Worm (Caenorhabditis elegans) whole organism, late embryonic: Measurements from ENCODE around the gene srz-11.

Source experiments
- C08G9.2 ChIP-seq: sonication (generic microtip); optimal IDR thresholded peaks from 2 replicates; lab custom pipeline; 2016; ENCODE audit warnings: mild to moderate bottlenecking, missing genetic modification characterization, moderate library complexity, missing compliant biosample characterization
- C38D4.7 ChIP-seq: fragments of 200-800 bp; sonication (Bioruptor generic); optimal IDR thresholded peaks from 2 replicates; lab custom pipeline; 2018; ENCODE audit warnings: mild to moderate bottlenecking, missing genetic modification characterization, moderate library complexity, missing compliant biosample characterization
- F13H6.1 ChIP-seq: sonication (generic microtip); optimal IDR thresholded peaks from 2 replicates; lab custom pipeline; 2016; ENCODE audit warnings: missing genetic modification characterization, missing compliant biosample characterization
- T23F11.4 ChIP-seq: fragments of 200-800 bp; sonication (Bioruptor generic); optimal IDR thresholded peaks from 2 replicates; lab custom pipeline; 2018; ENCODE audit warnings: mild to moderate bottlenecking, missing genetic modification characterization, missing compliant biosample characterization
- ahr-1 ChIP-seq: sonication (generic microtip); optimal IDR thresholded peaks from 2 replicates; lab custom pipeline; 2016; ENCODE audit warnings: missing genetic modification characterization, missing compliant biosample characterization
- ceh-14 ChIP-seq: sonication (generic microtip); optimal IDR thresholded peaks from 2 replicates; lab custom pipeline; 2016; ENCODE audit warnings: missing genotype, missing genetic modification characterization, missing compliant biosample characterization
- ceh-18 ChIP-seq: sonication (generic microtip); optimal IDR thresholded peaks from 2 replicates; lab custom pipeline; 2016; ENCODE audit warnings: missing genetic modification characterization, missing compliant biosample characterization
- ceh-19 ChIP-seq: fragments of 200-800 bp; sonication (Bioruptor generic); optimal IDR thresholded peaks from 2 replicates; lab custom pipeline; 2018; ENCODE audit warnings: mild to moderate bottlenecking, missing genetic modification characterization, missing compliant biosample characterization
- ceh-2 ChIP-seq: sonication (generic microtip); optimal IDR thresholded peaks from 2 replicates; lab custom pipeline; 2016; ENCODE audit warnings: missing genotype, missing genetic modification characterization, missing compliant biosample characterization
- ceh-22 ChIP-seq: sonication (generic microtip); optimal IDR thresholded peaks from 2 replicates; lab custom pipeline; 2017; ENCODE audit warnings: missing biosample characterization, missing genetic modification characterization
- ceh-30 ChIP-seq: fragments of 150-350 bp; optimal IDR thresholded peaks from 2 replicates; lab custom pipeline; 2014; ENCODE audit warnings: missing biosample characterization, missing genetic modification characterization
- ceh-31 ChIP-seq: sonication (generic microtip); optimal IDR thresholded peaks from 2 replicates; lab custom pipeline; 2016; ENCODE audit warnings: missing genetic modification characterization, missing compliant biosample characterization
- ceh-34 ChIP-seq: sonication (generic microtip); optimal IDR thresholded peaks from 2 replicates; lab custom pipeline; 2016; ENCODE audit warnings: mild to moderate bottlenecking, missing genetic modification characterization, missing compliant biosample characterization
- ceh-48 ChIP-seq: sonication (generic microtip); optimal IDR thresholded peaks from 2 replicates; lab custom pipeline; 2016; ENCODE audit warnings: missing genetic modification characterization, inconsistent platforms, missing compliant biosample characterization
- che-1 ChIP-seq: sonication (generic microtip); optimal IDR thresholded peaks from 2 replicates; lab custom pipeline; 2016; ENCODE audit warnings: mild to moderate bottlenecking, missing genetic modification characterization, missing compliant biosample characterization
- dmd-4 ChIP-seq: sonication (generic microtip); optimal IDR thresholded peaks from 2 replicates; lab custom pipeline; 2016; ENCODE audit warnings: borderline replicate concordance, missing genetic modification characterization, missing compliant biosample characterization
- elt-2 ChIP-seq: sonication (generic microtip); optimal IDR thresholded peaks from 2 replicates; lab custom pipeline; 2016; ENCODE audit warnings: missing genetic modification reagents, missing genetic modification characterization, missing compliant biosample characterization
- elt-4 ChIP-seq: sonication (generic microtip); optimal IDR thresholded peaks from 2 replicates; lab custom pipeline; 2016; ENCODE audit warnings: missing genetic modification characterization, missing compliant biosample characterization
- ets-4 ChIP-seq: sonication (generic microtip); optimal IDR thresholded peaks from 2 replicates; lab custom pipeline; 2016; ENCODE audit warnings: missing genetic modification characterization, missing compliant biosample characterization
- eyg-1 ChIP-seq: sonication (generic microtip); optimal IDR thresholded peaks from 2 replicates; lab custom pipeline; 2016; ENCODE audit warnings: missing genotype, missing genetic modification characterization, missing compliant biosample characterization
- fax-1 ChIP-seq: sonication (generic microtip); optimal IDR thresholded peaks from 2 replicates; lab custom pipeline; 2016; ENCODE audit warnings: missing genotype, missing genetic modification characterization, missing compliant biosample characterization
- fkh-10 ChIP-seq: fragments of 150-350 bp; optimal IDR thresholded peaks from 2 replicates; lab custom pipeline; 2014; ENCODE audit warnings: missing biosample characterization, missing genetic modification reagents, missing genetic modification characterization
- fkh-6 ChIP-seq: sonication (generic microtip); optimal IDR thresholded peaks from 2 replicates; lab custom pipeline; 2016; ENCODE audit warnings: missing genetic modification characterization, missing compliant biosample characterization
- gmeb-2 ChIP-seq: sonication (generic microtip); optimal IDR thresholded peaks from 2 replicates; lab custom pipeline; 2016; ENCODE audit warnings: missing genetic modification characterization, inconsistent platforms, missing compliant biosample characterization
- hlh-13 ChIP-seq: fragments of 200-800 bp; sonication (Bioruptor generic); optimal IDR thresholded peaks from 2 replicates; lab custom pipeline; 2018; ENCODE audit warnings: mild to moderate bottlenecking, missing genetic modification characterization, missing compliant biosample characterization
- hlh-15 ChIP-seq: sonication (generic microtip); optimal IDR thresholded peaks from 2 replicates; lab custom pipeline; 2016; ENCODE audit warnings: missing genetic modification characterization, missing compliant biosample characterization
- hlh-30 ChIP-seq: sonication (generic microtip); optimal IDR thresholded peaks from 2 replicates; lab custom pipeline; 2017; ENCODE audit warnings: antibody characterized with exemption, missing genetic modification characterization, missing compliant biosample characterization; ENCODE audit not compliant: insufficient read depth
- hlh-6 ChIP-seq: sonication (generic microtip); optimal IDR thresholded peaks from 2 replicates; lab custom pipeline; 2016; ENCODE audit warnings: missing genotype, missing genetic modification characterization, missing compliant biosample characterization
- hlh-8 ChIP-seq: sonication (generic microtip); optimal IDR thresholded peaks from 2 replicates; lab custom pipeline; 2016; ENCODE audit warnings: missing genotype, missing genetic modification characterization, missing compliant biosample characterization
- lim-6 ChIP-seq: sonication (generic microtip); optimal IDR thresholded peaks from 2 replicates; lab custom pipeline; 2016; ENCODE audit warnings: missing genetic modification characterization, missing compliant biosample characterization
- madf-2 ChIP-seq: sonication (generic microtip); optimal IDR thresholded peaks from 2 replicates; lab custom pipeline; 2017; ENCODE audit warnings: missing genetic modification characterization, missing compliant biosample characterization
- mec-3 ChIP-seq: sonication (generic microtip); optimal IDR thresholded peaks from 2 replicates; lab custom pipeline; 2016; ENCODE audit warnings: borderline replicate concordance, missing genetic modification characterization, missing compliant biosample characterization
- nfya-1 ChIP-seq: sonication (generic microtip); optimal IDR thresholded peaks from 2 replicates; lab custom pipeline; 2017; ENCODE audit warnings: missing genetic modification characterization, mild to moderate bottlenecking, missing compliant biosample characterization, antibody characterized with exemption, moderate library complexity
- nhr-11 ChIP-seq: fragments of 150-350 bp; optimal IDR thresholded peaks from 2 replicates; lab custom pipeline; 2014; ENCODE audit warnings: missing biosample characterization, missing genetic modification characterization
- odd-2 ChIP-seq: sonication (generic microtip); optimal IDR thresholded peaks from 2 replicates; lab custom pipeline; 2017; ENCODE audit warnings: antibody characterized with exemption, mild to moderate bottlenecking, missing genetic modification characterization, missing compliant biosample characterization
- pha-2 ChIP-seq: sonication (generic microtip); optimal IDR thresholded peaks from 2 replicates; lab custom pipeline; 2017; ENCODE audit warnings: mild to moderate bottlenecking, missing genetic modification characterization, missing compliant biosample characterization
- pqm-1 ChIP-seq: sonication (generic microtip); optimal IDR thresholded peaks from 2 replicates; lab custom pipeline; 2016; ENCODE audit warnings: missing genetic modification characterization, missing compliant biosample characterization
- ref-2 ChIP-seq: sonication (generic microtip); optimal IDR thresholded peaks from 2 replicates; lab custom pipeline; 2016; ENCODE audit warnings: missing genetic modification characterization, missing compliant biosample characterization
- rnt-1 ChIP-seq: sonication (generic microtip); optimal IDR thresholded peaks from 2 replicates; lab custom pipeline; 2016; ENCODE audit warnings: missing genetic modification characterization, missing compliant biosample characterization
- sdc-2 ChIP-seq: sonication (generic microtip); optimal IDR thresholded peaks from 2 replicates; lab custom pipeline; 2016; ENCODE audit warnings: missing genotype, missing genetic modification characterization, missing compliant biosample characterization
- sox-2 ChIP-seq: fragments of 200-800 bp; sonication (Bioruptor generic); IDR thresholded peaks from 2 replicates; pipeline ENCODE4 v1.3.6; 2022; ENCODE audit warnings: missing genetic modification reagents, missing genetic modification characterization, missing compliant biosample characterization
- sox-4 ChIP-seq: sonication (generic microtip); optimal IDR thresholded peaks from 2 replicates; lab custom pipeline; 2017; ENCODE audit warnings: mild to moderate bottlenecking, missing genetic modification characterization, inconsistent platforms, missing compliant biosample characterization
- tbx-2 ChIP-seq: sonication (generic microtip); optimal IDR thresholded peaks from 2 replicates; lab custom pipeline; 2016; ENCODE audit warnings: missing genetic modification characterization, missing compliant biosample characterization
- unc-3 ChIP-seq, 2 experiments: fragments of 200-800 bp in 1 of 2; sonication (Bioruptor generic) in 1 of 2; sonication (generic microtip) in 1 of 2; conservative IDR thresholded peaks in 1 of 2; optimal IDR thresholded peaks in 1 of 2; 2 replicates each; pipeline versions ENCODE4 v1.3.6 to Lab custom; 2016 to 2022; ENCODE audit warnings: missing compliant biosample characterization in 2 of 2, missing genetic modification characterization in 2 of 2, missing genetic modification reagents in 1 of 2
- unc-42 ChIP-seq: sonication (generic microtip); optimal IDR thresholded peaks from 2 replicates; lab custom pipeline; 2016; ENCODE audit warnings: missing genotype, missing genetic modification characterization, missing compliant biosample characterization
- unc-55 ChIP-seq: sonication (generic microtip); optimal IDR thresholded peaks from 2 replicates; lab custom pipeline; 2017; ENCODE audit warnings: missing biosample characterization, missing genetic modification reagents, missing genetic modification characterization
- unc-86 ChIP-seq: sonication (generic microtip); optimal IDR thresholded peaks from 2 replicates; lab custom pipeline; 2016; ENCODE audit warnings: missing genetic modification characterization, missing compliant biosample characterization
- zip-5 ChIP-seq: sonication (generic microtip); optimal IDR thresholded peaks from 2 replicates; lab custom pipeline; 2016; ENCODE audit warnings: missing genetic modification characterization, missing compliant biosample characterization

srz-11 gene

DNA sequence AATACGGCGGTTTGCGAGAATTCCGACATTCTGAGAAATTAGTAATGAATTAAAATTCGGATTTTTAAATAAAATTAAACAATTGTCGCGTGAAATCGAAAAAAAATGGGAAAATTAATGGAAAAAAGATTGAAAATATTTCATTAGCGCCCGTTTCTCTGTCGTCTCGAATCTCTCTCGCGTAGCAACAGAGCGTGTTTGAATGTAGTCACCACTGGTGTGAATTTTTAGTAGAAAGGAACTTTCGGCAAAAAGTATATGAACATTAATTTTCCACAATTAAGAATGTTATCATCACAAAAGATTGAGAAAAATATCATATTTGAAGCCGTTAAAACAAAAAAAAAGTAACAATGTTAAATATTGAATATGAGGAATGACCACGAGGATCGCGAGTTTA lies 26.1 kb upstream of the srz-11 start, which contains the start of gene aipl-1:
aipl-1 (minus strand) TSS at position 30 of the 400 bp plus-strand sequence.
- TF ChIP-seq nfya-1 (tag; lab: Kevin White, UChicago) (peak; percentile 35), ceh-48 (no peak), fax-1 (tag; lab: Kevin White, UChicago) (peak; percentile 36), hlh-6 (no peak), ceh-19 (GFP tag; lab: Kevin White, UChicago) (no peak), lim-6 (peak; percentile 8), sdc-2 (tag; lab: Kevin White, UChicago) (no peak), odd-2 (tag; lab: Kevin White, UChicago) (no peak), eyg-1 (tag; lab: Kevin White, UChicago) (no peak), ref-2 (no peak), elt-4 (no peak), hlh-8 (tag; lab: Kevin White, UChicago) (no peak), ceh-18 (tag; lab: Kevin White, UChicago) (no peak), ahr-1 (tag; lab: Kevin White, UChicago) (peak; percentile 38), sox-2 (no peak), che-1 (no peak), C08G9.2 (tag; lab: Kevin White, UChicago) (peak; percentile 53), unc-3 (GFP tag; conservative IDR thresholded peaks at IDR 0.05; lab: Robert Waterston, UW) (no peak), unc-3 (tag; optimal IDR thresholded peaks at IDR 0.05; lab: Kevin White, UChicago) (peak; percentile 19), ceh-14 (tag; lab: Kevin White, UChicago) (peak; percentile 63), ceh-31 (tag; lab: Kevin White, UChicago) (peak; percentile 91), tbx-2 (tag; lab: Kevin White, UChicago) (peak; percentile 78), gmeb-2 (tag; lab: Kevin White, UChicago) (no peak), pha-2 (no peak), F13H6.1 (no peak), C38D4.7 (no peak), fkh-6 (tag; lab: Kevin White, UChicago) (no peak), ceh-22 (tag; lab: Kevin White, UChicago) (no peak), hlh-30 (tag; lab: Kevin White, UChicago) (no peak), elt-2 (tag; lab: Kevin White, UChicago) (peak; percentile 20), rnt-1 (tag; lab: Kevin White, UChicago) (peak; percentile 47), ets-4 (tag; lab: Kevin White, UChicago) (peak; percentile 24), unc-86 (tag; lab: Kevin White, UChicago) (no peak), ceh-34 (tag; lab: Kevin White, UChicago) (peak; percentile 10), madf-2 (tag; lab: Kevin White, UChicago) (no peak), nhr-11 (tag; lab: Kevin White, UChicago) (no peak), hlh-15 (tag; lab: Kevin White, UChicago) (no peak), ceh-30 (tag; lab: Kevin White, UChicago) (no peak), unc-42 (tag; lab: Kevin White, UChicago) (peak; percentile 88), dmd-4 (no peak), pqm-1 (tag; lab: Kevin White, UChicago) (peak; percentile 41), ceh-2 (tag; lab: Kevin White, UChicago) (peak; percentile 62), sox-4 (tag; lab: Kevin White, UChicago) (no peak), hlh-13 (GFP tag; lab: Kevin White, UChicago) (no peak), fkh-10 (GFP tag; lab: Kevin White, UChicago) (no peak), unc-55 (peak; percentile 7), zip-5 (tag; lab: Kevin White, UChicago) (peak; percentile 11), mec-3 (tag; lab: Kevin White, UChicago) (no peak), T23F11.4 (GFP tag; lab: Kevin White, UChicago) (no peak)
